Fruit fly (Drosophila melanogaster) whole organism, embryonic: Measurements from ENCODE around the gene mmy.

Experiments used
- Blimp-1 ChIP-seq: fragments of 200-800 bp; sonication (Bioruptor generic); optimal IDR thresholded peaks from 3 replicates; lab custom pipeline; 2018; ENCODE audit warnings: missing biosample characterization, missing genetic modification characterization, mild to moderate bottlenecking, moderate library complexity, missing genetic modification reagents
- CG13894 ChIP-seq: fragments of 200-800 bp; sonication (Bioruptor generic); optimal IDR thresholded peaks from 3 replicates; lab custom pipeline; 2018; ENCODE audit warnings: missing biosample characterization, mild to moderate bottlenecking, missing genetic modification characterization, moderate library complexity
- Max ChIP-seq: fragments of 200-800 bp; sonication (Bioruptor generic); optimal IDR thresholded peaks from 2 replicates; lab custom pipeline; 2016; ENCODE audit warnings: missing biosample characterization, mild to moderate bottlenecking, missing genetic modification characterization
- Opbp ChIP-seq: fragments of 200-800 bp; sonication (Bioruptor generic); IDR thresholded peaks from 3 replicates; pipeline ENCODE4 v1.3.6; 2022; ENCODE audit warnings: missing biosample characterization, missing genetic modification characterization; ENCODE audit not compliant: partially characterized antibody
- ase ChIP-seq: fragments of 200-800 bp; sonication (Bioruptor generic); IDR thresholded peaks from 3 replicates; pipeline ENCODE4 v1.3.6; 2022; ENCODE audit warnings: missing biosample characterization, missing genetic modification characterization
- caup ChIP-seq: fragments of 200-800 bp; sonication (Bioruptor generic); optimal IDR thresholded peaks from 3 replicates; lab custom pipeline; 2017; ENCODE audit warnings: missing biosample characterization, mild to moderate bottlenecking, missing genetic modification characterization, moderate library complexity; ENCODE audit not compliant: severe bottlenecking
- luna ChIP-seq: fragments of 200-800 bp; sonication (Bioruptor generic); optimal IDR thresholded peaks from 2 replicates; lab custom pipeline; 2016; ENCODE audit warnings: missing biosample characterization, missing genetic modification characterization
- mam ChIP-seq: fragments of 200-800 bp; sonication (Bioruptor generic); optimal IDR thresholded peaks from 3 replicates; lab custom pipeline; 2016; ENCODE audit warnings: missing biosample characterization, missing genetic modification characterization

- TF ChIP-seq ase (GFP tag; lab: Robert Waterston, UW) (no peak), caup (GFP tag; lab: Kevin White, UChicago) (no peak), Blimp-1 (GFP tag; lab: Kevin White, UChicago) (no peak), Max (GFP tag; lab: Kevin White, UChicago) (no peak), mam (GFP tag; lab: Kevin White, UChicago) (no peak), CG13894 (tag; lab: Kevin White, UChicago) (no peak), luna (GFP tag; lab: Kevin White, UChicago) (no peak), Opbp (no peak)
Observed at dm6 chr2L:6470100-6470644, 3.5 kb downstream of the mmy start.
